Fruit fly (Drosophila melanogaster) whole organism, wandering third instar larva: ENCODE data around the gene CG32085.

Source experiments
- Abd-B ChIP-seq: fragments of >200 bp; optimal IDR thresholded peaks from 2 replicates; lab custom pipeline; 2017; ENCODE audit warnings: missing biosample characterization, missing genetic modification characterization
- CG32264 ChIP-seq: fragments of 200-800 bp; sonication (Bioruptor generic); optimal IDR thresholded peaks from 2 replicates; lab custom pipeline; 2016; ENCODE audit warnings: missing biosample characterization, missing genetic modification characterization
- CG9705 ChIP-seq: fragments of 200-800 bp; sonication (Bioruptor generic); optimal IDR thresholded peaks from 2 replicates; lab custom pipeline; 2018; ENCODE audit warnings: missing biosample characterization, mild to moderate bottlenecking, missing genetic modification characterization
- CrebA ChIP-seq: fragments of 200-800 bp; sonication (Bioruptor generic); optimal IDR thresholded peaks from 2 replicates; lab custom pipeline; 2016; ENCODE audit warnings: missing biosample characterization, mild to moderate bottlenecking, missing genetic modification characterization, borderline replicate concordance
- Dif ChIP-seq: fragments of 200-275, 200-300 bp; sonication (Bioruptor generic); optimal IDR thresholded peaks from 2 replicates; lab custom pipeline; 2018; ENCODE audit warnings: missing biosample characterization, missing genetic modification characterization; ENCODE audit not compliant: partially characterized antibody
- GATAd ChIP-seq: sonication (Bioruptor generic); optimal IDR thresholded peaks from 2 replicates; lab custom pipeline; 2016; ENCODE audit warnings: missing biosample characterization, missing genetic modification characterization
- HLH106 ChIP-seq: fragments of 200-800 bp; optimal IDR thresholded peaks from 3 replicates; lab custom pipeline; 2019; ENCODE audit warnings: missing biosample characterization, mild to moderate bottlenecking, missing genetic modification characterization, moderate library complexity
- Hnf4 ChIP-seq: fragments of 200-800 bp; sonication (Bioruptor generic); optimal IDR thresholded peaks from 2 replicates; lab custom pipeline; 2016; ENCODE audit warnings: missing biosample characterization, mild to moderate bottlenecking, missing genetic modification characterization
- Hr78 ChIP-seq: fragments of >200 bp; optimal IDR thresholded peaks from 2 replicates; lab custom pipeline; 2017; ENCODE audit warnings: missing biosample characterization, missing genetic modification characterization
- Jra ChIP-seq: sonication (Bioruptor generic); optimal IDR thresholded peaks from 2 replicates; lab custom pipeline; 2016; ENCODE audit warnings: missing biosample characterization, missing genetic modification characterization
- Mio ChIP-seq: sonication (Bioruptor generic); optimal IDR thresholded peaks from 2 replicates; lab custom pipeline; 2016; ENCODE audit warnings: missing biosample characterization, missing genetic modification characterization
- Myc ChIP-seq: fragments of >200 bp; optimal IDR thresholded peaks from 2 replicates; lab custom pipeline; 2017
- N ChIP-seq: fragments of >200 bp; optimal IDR thresholded peaks from 2 replicates; lab custom pipeline; 2018; ENCODE audit warnings: missing biosample characterization, missing external identifiers, missing genetic modification characterization
- OdsH ChIP-seq: fragments of 200-800 bp; sonication (Bioruptor generic); optimal IDR thresholded peaks from 2 replicates; lab custom pipeline; 2016; ENCODE audit warnings: missing biosample characterization, mild to moderate bottlenecking, missing genetic modification characterization
- Rel ChIP-seq, 2 experiments: fragments of 200-800 bp; sonication (Bioruptor generic) in 1 of 2; optimal IDR thresholded peaks; 2 replicates in 1 of 2; 3 replicates in 1 of 2; lab custom pipeline; 2016 to 2019; ENCODE audit warnings: mild to moderate bottlenecking in 2 of 2, missing biosample characterization in 2 of 2, missing genetic modification characterization in 2 of 2, moderate library complexity in 1 of 2
- Sp1 ChIP-seq: fragments of 200-800 bp; sonication (Bioruptor generic); optimal IDR thresholded peaks from 3 replicates; lab custom pipeline; 2019; ENCODE audit warnings: missing biosample characterization, mild to moderate bottlenecking, missing genetic modification characterization, moderate library complexity
- Vsx2 ChIP-seq: fragments of 200-300, 225-300 bp; sonication (Bioruptor generic); optimal IDR thresholded peaks from 2 replicates; lab custom pipeline; 2018; ENCODE audit warnings: missing biosample characterization, missing genetic modification characterization; ENCODE audit not compliant: partially characterized antibody
- br ChIP-seq: fragments of 200-800 bp; sonication (Bioruptor generic); optimal IDR thresholded peaks from 2 replicates; lab custom pipeline; 2016; ENCODE audit warnings: missing biosample characterization, missing genetic modification characterization
- brk ChIP-seq: fragments of 200-800 bp; sonication (Bioruptor generic); optimal IDR thresholded peaks from 2 replicates; lab custom pipeline; 2016; ENCODE audit warnings: missing biosample characterization, mild to moderate bottlenecking, missing genetic modification characterization
- dl ChIP-seq, 2 experiments: fragments of 175-275, 200-275 bp in 1 of 2; fragments of 200-275 bp in 1 of 2; sonication (Bioruptor generic); optimal IDR thresholded peaks; lab custom pipeline; 2018; ENCODE audit warnings: mild to moderate bottlenecking in 2 of 2, missing biosample characterization in 2 of 2, missing genetic modification characterization in 2 of 2, moderate library complexity in 2 of 2; ENCODE audit not compliant: partially characterized antibody in 2 of 2, insufficient read depth in 1 of 2
- dsf ChIP-seq: sonication (Bioruptor generic); optimal IDR thresholded peaks from 2 replicates; lab custom pipeline; 2016; ENCODE audit warnings: missing biosample characterization, missing genetic modification characterization, borderline replicate concordance
- ey ChIP-seq: fragments of 200-800 bp; sonication (Bioruptor generic); optimal IDR thresholded peaks from 2 replicates; lab custom pipeline; 2016; ENCODE audit warnings: missing biosample characterization, missing genetic modification characterization
- foxo ChIP-seq, 2 experiments: fragments of 200-800 bp; sonication (Bioruptor generic); optimal IDR thresholded peaks; 2 replicates in 1 of 2; 3 replicates in 1 of 2; lab custom pipeline; 2016 to 2017; ENCODE audit warnings: missing biosample characterization in 2 of 2, missing genetic modification characterization in 2 of 2
- h ChIP-seq: fragments of 200-800 bp; sonication (Bioruptor generic); optimal IDR thresholded peaks from 3 replicates; lab custom pipeline; 2016; ENCODE audit warnings: missing biosample characterization, mild to moderate bottlenecking, missing genetic modification characterization
- jim ChIP-seq: fragments of 175-275, 200-325 bp; sonication (Bioruptor generic); optimal IDR thresholded peaks from 2 replicates; lab custom pipeline; 2016; ENCODE audit warnings: missing biosample characterization, mild to moderate bottlenecking, missing genetic modification characterization
- rgr ChIP-seq: fragments of 200-800 bp; sonication (Bioruptor generic); optimal IDR thresholded peaks from 3 replicates; lab custom pipeline; 2016; ENCODE audit warnings: missing biosample characterization, mild to moderate bottlenecking, missing genetic modification characterization
- sage ChIP-seq: fragments of 200-800 bp; sonication (Bioruptor generic); optimal IDR thresholded peaks from 2 replicates; lab custom pipeline; 2016; ENCODE audit warnings: missing biosample characterization, mild to moderate bottlenecking, missing genetic modification characterization
- sv ChIP-seq: fragments of 200-800 bp; sonication (Bioruptor generic); optimal IDR thresholded peaks from 3 replicates; lab custom pipeline; 2016; ENCODE audit warnings: missing biosample characterization, missing genetic modification characterization
- tai ChIP-seq: sonication (Bioruptor generic); optimal IDR thresholded peaks from 2 replicates; lab custom pipeline; 2016; ENCODE audit warnings: missing biosample characterization, missing genetic modification characterization
- usp ChIP-seq: fragments of >200 bp; optimal IDR thresholded peaks from 2 replicates; lab custom pipeline; 2017; ENCODE audit warnings: missing biosample characterization, missing genetic modification characterization
- woc ChIP-seq: sonication (Bioruptor generic); optimal IDR thresholded peaks from 2 replicates; lab custom pipeline; 2016; ENCODE audit warnings: missing biosample characterization, mild to moderate bottlenecking, missing genetic modification characterization

The CG32085 gene

dm6 chr3L:11645933-11646332, 34.2 kb downstream of the CG32085 start, which contains the start of gene CG6071:
Gene CG6071, minus strand, starts transcription at chr3L:11646033.
- TF ChIP-seq N (GFP tag; lab: Kevin White, UChicago): no peak
- no peak for TF ChIP-seq sv
- TF ChIP-seq Rel (GFP tag; optimal IDR thresholded peaks at IDR 0.05; lab: Kevin White, UChicago): no peak
- TF ChIP-seq Rel (tag; optimal IDR thresholded peaks at IDR 0.05; lab: Kevin White, UChicago): no peak
- no peak for TF ChIP-seq CrebA (GFP tag; lab: Kevin White, UChicago)
- no peak for TF ChIP-seq rgr (GFP tag; lab: Kevin White, UChicago)
- TF ChIP-seq sage (GFP tag; lab: Kevin White, UChicago): no peak
- no peak for TF ChIP-seq woc
- no peak for TF ChIP-seq GATAd

dm6 chr3L:11636829-11637228, 43.3 kb downstream of the CG32085 start:
- TF ChIP-seq brk (no peak), N (GFP tag; lab: Kevin White, UChicago) (no peak), tai (no peak)
- TF ChIP-seq, all 38 proteins: peak for 0

- TF ChIP-seq Vsx2 (GFP tag; lab: Kevin White, UChicago) (no peak), Abd-B (GFP tag; lab: Kevin White, UChicago) (no peak), Sp1 (GFP tag; lab: Kevin White, UChicago) (no peak), Dif (GFP tag; lab: Kevin White, UChicago) (no peak), usp (GFP tag; lab: Kevin White, UChicago) (no peak), br (GFP tag; lab: Kevin White, UChicago) (no peak), Myc (lab: Kevin White, UChicago) (no peak), dl (GFP tag; optimal IDR thresholded peaks at IDR 0.05; lab: Kevin White, UChicago; ENCODE audit: insufficient read depth in 1 of 2, partially characterized antibody in 2 of 2) (no peak), foxo (GFP tag; optimal IDR thresholded peaks at IDR 0.05; lab: Kevin White, UChicago) (no peak), N (GFP tag; lab: Kevin White, UChicago) (no peak), Rel (GFP tag; optimal IDR thresholded peaks at IDR 0.05; lab: Kevin White, UChicago) (no peak), Rel (tag; optimal IDR thresholded peaks at IDR 0.05; lab: Kevin White, UChicago) (no peak), Jra (no peak), ey (GFP tag; lab: Kevin White, UChicago) (no peak), tai (no peak), Mio (GFP tag; lab: Kevin White, UChicago) (no peak), brk (no peak), Hr78 (GFP tag; lab: Kevin White, UChicago) (no peak), Hnf4 (GFP tag; lab: Kevin White, UChicago) (no peak)
Observed at dm6 chr3L:11634551-11634950, 45.6 kb downstream of the CG32085 start.

- TF ChIP-seq Jra (no peak), Rel (GFP tag; optimal IDR thresholded peaks at IDR 0.05; lab: Kevin White, UChicago) (no peak), Rel (tag; optimal IDR thresholded peaks at IDR 0.05; lab: Kevin White, UChicago) (peak; percentile 41)
Observed at dm6 chr3L:11631092-11631491, 49.1 kb downstream of the CG32085 start, which contains the start of gene CG32091. Gene CG32091, plus strand, starts transcription at chr3L:11631392.

- no peak for TF ChIP-seq usp (GFP tag; lab: Kevin White, UChicago)
- peak; percentile 1 for TF ChIP-seq brk
- TF ChIP-seq jim (GFP tag; lab: Kevin White, UChicago): no peak
- no peak for TF ChIP-seq Vsx2 (GFP tag; lab: Kevin White, UChicago)
- no peak for TF ChIP-seq sage (GFP tag; lab: Kevin White, UChicago)
- TF ChIP-seq CG32264: no peak
- TF ChIP-seq OdsH (GFP tag; lab: Kevin White, UChicago): no peak
- peak; percentile 37 for TF ChIP-seq Hnf4 (GFP tag; lab: Kevin White, UChicago)
- TF ChIP-seq N (GFP tag; lab: Kevin White, UChicago): no peak
- peak in 1 of 2 experiments; percentile 4 for TF ChIP-seq foxo (GFP tag; optimal IDR thresholded peaks at IDR 0.05; lab: Kevin White, UChicago)
- TF ChIP-seq CG9705 (GFP tag; lab: Kevin White, UChicago): no peak
- no peak for TF ChIP-seq Mio (GFP tag; lab: Kevin White, UChicago)
- no peak for TF ChIP-seq br (GFP tag; lab: Kevin White, UChicago)
- no peak for TF ChIP-seq woc
- no peak for TF ChIP-seq h (GFP tag; lab: Kevin White, UChicago)
- TF ChIP-seq HLH106 (tag; lab: Kevin White, UChicago): no peak
- TF ChIP-seq Hr78 (GFP tag; lab: Kevin White, UChicago): no peak
- no peak for TF ChIP-seq Abd-B (GFP tag; lab: Kevin White, UChicago)
- TF ChIP-seq dsf (GFP tag; lab: Kevin White, UChicago): peak; percentile 1
- peak; percentile 6 for TF ChIP-seq Jra
- TF ChIP-seq ey (GFP tag; lab: Kevin White, UChicago): no peak
- no peak for TF ChIP-seq Myc (lab: Kevin White, UChicago)
- peak; percentile 40 for TF ChIP-seq tai
- no peak for TF ChIP-seq sv
Observed at dm6 chr3L:11630684-11631083, 49.5 kb downstream of the CG32085 start.
